Worm (Caenorhabditis elegans) whole organism, L4 larva: ENCODE measurements around the gene F52H2.3.

Experiments
- ceh-82 ChIP-seq: sonication (generic microtip); optimal IDR thresholded peaks from 2 replicates; lab custom pipeline; 2017; ENCODE audit warnings: missing biosample characterization, missing genetic modification characterization
- hmg-1.1 ChIP-seq: fragments of 200-800 bp; sonication (Bioruptor generic); IDR thresholded peaks from 2 replicates; pipeline ENCODE4 v1.3.6; 2022; ENCODE audit warnings: missing genetic modification reagents, missing genetic modification characterization, missing compliant biosample characterization
- mdl-1 ChIP-seq, 2 experiments: fragments of 150-350 bp in 1 of 2; sonication (generic microtip) in 1 of 2; optimal IDR thresholded peaks; 2 replicates each; lab custom pipeline; 2014 to 2017; ENCODE audit warnings: missing biosample characterization in 2 of 2, missing genetic modification characterization in 2 of 2
- nhr-28 ChIP-seq: fragments of 150-350 bp; optimal IDR thresholded peaks from 2 replicates; lab custom pipeline; 2014; ENCODE audit warnings: missing biosample characterization, missing genetic modification characterization
- snpc-4 ChIP-seq: fragments of 150-350 bp; optimal IDR thresholded peaks from 2 replicates; lab custom pipeline; 2014; ENCODE audit warnings: missing biosample characterization, missing genetic modification characterization
- tra-1 ChIP-seq: fragments of 200-800 bp; sonication (Bioruptor generic); IDR thresholded peaks from 2 replicates; pipeline ENCODE4 v1.3.6; 2022; ENCODE audit warnings: missing genetic modification reagents, missing genetic modification characterization, missing compliant biosample characterization

ce11 chrX:2516949-2517696 is 23.7 kb downstream of the F52H2.3 start:
- no peak for TF ChIP-seq hmg-1.1 (GFP tag; lab: Robert Waterston, UW)
- no peak for TF ChIP-seq nhr-28 (tag; lab: Kevin White, UChicago)
- TF ChIP-seq tra-1 (GFP tag; lab: Robert Waterston, UW): no peak
- no peak for TF ChIP-seq mdl-1 (tag; optimal IDR thresholded peaks at IDR 0.05; lab: Kevin White, UChicago)
- TF ChIP-seq snpc-4: no peak
- no peak for TF ChIP-seq ceh-82 (tag; lab: Kevin White, UChicago)
